Worm (Caenorhabditis elegans) whole organism, midembryonic: ENCODE measurements around the gene F19H8.2.

Experiments
- med-1 ChIP-seq: sonication (generic microtip); optimal IDR thresholded peaks from 2 replicates; lab custom pipeline; 2017; ENCODE audit warnings: missing genetic modification characterization, mild to moderate bottlenecking, missing compliant biosample characterization, antibody characterized with exemption, missing genetic modification reagents; ENCODE audit not compliant: insufficient read depth
- tab-1 ChIP-seq: fragments of 200-800 bp; sonication (Bioruptor generic); IDR thresholded peaks from 2 replicates; pipeline ENCODE4 v1.3.6; 2022; ENCODE audit warnings: missing genetic modification characterization, missing compliant biosample characterization
- ztf-29 ChIP-seq: fragments of 200-800 bp; sonication (Bioruptor generic); IDR thresholded peaks from 2 replicates; pipeline ENCODE4 v1.3.6; 2022; ENCODE audit warnings: missing genetic modification reagents, missing genetic modification characterization, missing compliant biosample characterization

- no peak for TF ChIP-seq tab-1
- TF ChIP-seq med-1 (GFP tag; lab: Kevin White, UChicago): no peak
- TF ChIP-seq ztf-29 (GFP tag; lab: Robert Waterston, UW): no peak
Measured at ce11 chrII:14605479-14605878, at the start of gene F19H8.2.
